Fruit fly (Drosophila melanogaster): Measurements from ENCODE around the gene Trs33.

Gene Trs33

dm6 chr3R:15350993-15351426 is at the start of gene Trs33, which contains the start of gene Tmtc4:
Trs33 (minus strand) TSS chr3R:15350995.
Tmtc4 (plus strand) TSS chr3R:15351225.
- TF ChIP-seq pad (GFP tag; optimal IDR thresholded peaks at IDR 0.05) (peak; percentile 45), CG1620 (GFP tag; optimal IDR thresholded peaks at IDR 0.05) (peak; percentile 31), Clk (GFP tag; optimal IDR thresholded peaks at IDR 0.05) (no peak), cic (GFP tag; optimal IDR thresholded peaks at IDR 0.05) (peak; percentile 27), Crg-1 (GFP tag; optimal IDR thresholded peaks at IDR 0.05) (peak; percentile 0), toe (GFP tag; optimal IDR thresholded peaks at IDR 0.05) (no peak), Mnt (GFP tag; optimal IDR thresholded peaks at IDR 0.05) (peak; percentile 28), Hr96 (GFP tag; optimal IDR thresholded peaks at IDR 0.05) (no peak), tj (GFP tag; optimal IDR thresholded peaks at IDR 0.05) (peak; percentile 40), bab1 (GFP tag; optimal IDR thresholded peaks at IDR 0.05) (peak; percentile 74), CG33017 (tag; optimal IDR thresholded peaks at IDR 0.05) (peak; percentile 38), CG12768 (GFP tag; optimal IDR thresholded peaks at IDR 0.05) (peak; percentile 30), CG14711 (tag; optimal IDR thresholded peaks at IDR 0.05) (peak; percentile 69), CG11617 (GFP tag; optimal IDR thresholded peaks at IDR 0.05) (peak; percentile 72), CG7101 (tag; optimal IDR thresholded peaks at IDR 0.05) (peak; percentile 72)

DNA sequence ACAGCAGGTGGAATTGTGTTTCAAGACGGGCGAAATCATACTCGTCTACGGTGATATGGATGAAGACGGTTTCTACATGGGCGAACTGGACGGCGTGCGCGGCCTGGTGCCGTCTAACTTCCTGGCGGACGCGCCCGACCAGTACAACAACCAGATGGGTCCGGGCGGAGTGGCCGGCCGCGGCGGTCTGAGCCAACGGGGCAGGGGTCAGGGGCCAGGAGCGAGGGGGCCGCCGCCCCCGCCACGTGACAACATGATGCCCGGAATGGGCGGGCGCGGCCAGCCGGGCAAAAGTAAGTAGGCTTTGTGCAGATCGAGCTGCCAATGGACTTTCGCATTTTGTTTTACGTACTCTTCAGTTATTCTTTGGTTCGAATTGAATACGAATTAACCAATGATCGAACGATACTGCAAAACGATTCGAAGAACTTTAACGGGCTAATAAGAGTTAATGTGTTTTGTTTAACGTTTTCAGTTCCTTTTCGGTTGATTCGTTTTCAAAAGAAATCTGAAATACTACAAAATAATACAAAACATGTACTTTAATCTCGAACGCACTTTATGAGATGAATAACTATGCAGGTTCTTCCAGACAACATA is 42.5 kb upstream of the Trs33 start:
- TF ChIP-seq CG14711 (tag; optimal IDR thresholded peaks at IDR 0.05) = no peak
- TF ChIP-seq CG5204 (GFP tag; optimal IDR thresholded peaks at IDR 0.05) = no peak
- TF ChIP-seq cnc (optimal IDR thresholded peaks at IDR 0.05) = no peak
- no peak for TF ChIP-seq Crg-1 (GFP tag; optimal IDR thresholded peaks at IDR 0.05)

- TF ChIP-seq bab1 (GFP tag; optimal IDR thresholded peaks at IDR 0.05) (no peak), CG7101 (tag; optimal IDR thresholded peaks at IDR 0.05) (no peak), cic (GFP tag; optimal IDR thresholded peaks at IDR 0.05) (no peak), CG7045 (GFP tag; optimal IDR thresholded peaks at IDR 0.05) (no peak), Crg-1 (GFP tag; optimal IDR thresholded peaks at IDR 0.05) (no peak), CG12768 (GFP tag; optimal IDR thresholded peaks at IDR 0.05) (no peak), Clk (GFP tag; optimal IDR thresholded peaks at IDR 0.05) (no peak), toe (GFP tag; optimal IDR thresholded peaks at IDR 0.05) (no peak), cnc (optimal IDR thresholded peaks at IDR 0.05) (no peak), Mnt (GFP tag; optimal IDR thresholded peaks at IDR 0.05) (no peak), kay (GFP tag; ENCODE audit: borderline replicate concordance) (no peak), CG33017 (tag; optimal IDR thresholded peaks at IDR 0.05) (no peak)
Measured at dm6 chr3R:15382851-15383250, 32.1 kb upstream of the Trs33 start, which contains the start of gene h-cup. h-cup (minus strand) TSS chr3R:15382951.

DNA sequence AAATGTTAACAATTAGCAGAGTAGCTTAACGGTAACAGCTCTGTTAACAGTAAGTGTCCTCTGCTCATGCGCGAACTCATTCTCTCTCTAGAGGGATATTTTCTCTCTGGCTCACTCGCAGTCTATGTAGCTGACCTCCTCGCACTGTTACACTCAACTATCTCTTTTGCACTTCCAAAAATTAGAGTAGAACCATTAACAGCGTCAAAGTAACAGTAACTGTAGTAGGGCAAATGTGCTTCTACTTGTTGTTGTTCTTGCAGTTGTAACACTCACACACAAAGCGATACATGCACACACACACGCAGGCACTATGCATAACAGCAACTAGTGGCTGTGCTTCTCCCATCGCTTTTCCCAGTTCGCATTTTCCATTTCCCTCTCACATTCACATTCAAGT is 28.3 kb upstream of the Trs33 start:
- TF ChIP-seq pad (GFP tag; optimal IDR thresholded peaks at IDR 0.05) (no peak), Clk (GFP tag; optimal IDR thresholded peaks at IDR 0.05) (no peak), ovo (GFP tag; optimal IDR thresholded peaks at IDR 0.05) (no peak), cic (GFP tag; optimal IDR thresholded peaks at IDR 0.05) (no peak), CG11617 (GFP tag; optimal IDR thresholded peaks at IDR 0.05) (no peak), CG1620 (GFP tag; optimal IDR thresholded peaks at IDR 0.05) (no peak), CG12768 (GFP tag; optimal IDR thresholded peaks at IDR 0.05) (no peak), CG7101 (tag; optimal IDR thresholded peaks at IDR 0.05) (no peak), CG7045 (GFP tag; optimal IDR thresholded peaks at IDR 0.05) (no peak), CG5204 (GFP tag; optimal IDR thresholded peaks at IDR 0.05) (no peak), Hr96 (GFP tag; optimal IDR thresholded peaks at IDR 0.05) (no peak), cnc (optimal IDR thresholded peaks at IDR 0.05) (no peak), Mnt (GFP tag; optimal IDR thresholded peaks at IDR 0.05) (no peak), kay (GFP tag; ENCODE audit: borderline replicate concordance) (no peak), CG33017 (tag; optimal IDR thresholded peaks at IDR 0.05) (no peak), Crg-1 (GFP tag; optimal IDR thresholded peaks at IDR 0.05) (no peak), toe (GFP tag; optimal IDR thresholded peaks at IDR 0.05) (no peak), CG14711 (tag; optimal IDR thresholded peaks at IDR 0.05) (no peak), tj (GFP tag; optimal IDR thresholded peaks at IDR 0.05) (no peak), bab1 (GFP tag; optimal IDR thresholded peaks at IDR 0.05) (no peak)

- TF ChIP-seq CG14711 (tag; optimal IDR thresholded peaks at IDR 0.05) = no peak
- TF ChIP-seq pad (GFP tag; optimal IDR thresholded peaks at IDR 0.05) = no peak
- no peak for TF ChIP-seq Clk (GFP tag; optimal IDR thresholded peaks at IDR 0.05)
- no peak for TF ChIP-seq Hr96 (GFP tag; optimal IDR thresholded peaks at IDR 0.05)
- no peak for TF ChIP-seq CG1620 (GFP tag; optimal IDR thresholded peaks at IDR 0.05)
- TF ChIP-seq CG11617 (GFP tag; optimal IDR thresholded peaks at IDR 0.05) = no peak
Measured at dm6 chr3R:15375470-15375869, 24.7 kb upstream of the Trs33 start.

DNA sequence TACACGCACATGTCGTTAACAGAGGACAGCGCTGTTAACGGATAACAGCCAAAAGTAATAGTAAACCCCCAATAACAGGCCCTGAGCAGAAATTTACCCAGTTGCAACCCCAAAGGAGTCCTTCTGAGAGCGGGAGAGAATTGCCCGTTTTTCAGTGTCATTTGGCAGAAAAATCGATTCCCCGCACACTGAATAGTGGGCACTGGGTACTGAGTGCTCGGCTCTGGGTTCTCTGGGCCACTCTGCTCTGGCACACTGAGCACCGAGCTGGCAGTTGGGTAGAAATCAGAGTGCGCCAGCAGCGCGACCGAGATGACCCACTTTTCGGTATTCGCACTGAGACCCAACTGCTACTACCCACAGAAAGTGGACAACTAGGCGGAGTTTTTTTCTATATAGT is 23.6 kb upstream of the Trs33 start, which contains the start of gene Rbp:
Gene Rbp, plus strand, starts transcription at position 239 of the 400 bp plus-strand sequence.
- TF ChIP-seq CG11617 (GFP tag; optimal IDR thresholded peaks at IDR 0.05) (no peak), ovo (GFP tag; optimal IDR thresholded peaks at IDR 0.05) (no peak), CG12768 (GFP tag; optimal IDR thresholded peaks at IDR 0.05) (no peak), CG33017 (tag; optimal IDR thresholded peaks at IDR 0.05) (no peak), Clk (GFP tag; optimal IDR thresholded peaks at IDR 0.05) (no peak), CG14711 (tag; optimal IDR thresholded peaks at IDR 0.05) (no peak), CG7101 (tag; optimal IDR thresholded peaks at IDR 0.05) (no peak)

- peak; percentile 72 for TF ChIP-seq Hr96 (GFP tag; optimal IDR thresholded peaks at IDR 0.05)
- TF ChIP-seq CG12768 (GFP tag; optimal IDR thresholded peaks at IDR 0.05) = peak; percentile 69
- TF ChIP-seq Clk (GFP tag; optimal IDR thresholded peaks at IDR 0.05) = peak; percentile 37
- peak; percentile 45 for TF ChIP-seq cic (GFP tag; optimal IDR thresholded peaks at IDR 0.05)
- TF ChIP-seq CG7101 (tag; optimal IDR thresholded peaks at IDR 0.05) = peak; percentile 78
- peak; percentile 85 for TF ChIP-seq Crg-1 (GFP tag; optimal IDR thresholded peaks at IDR 0.05)
- peak; percentile 38 for TF ChIP-seq CG1620 (GFP tag; optimal IDR thresholded peaks at IDR 0.05)
- TF ChIP-seq Mnt (GFP tag; optimal IDR thresholded peaks at IDR 0.05) = peak; percentile 73
- peak; percentile 31 for TF ChIP-seq CG11617 (GFP tag; optimal IDR thresholded peaks at IDR 0.05)
- peak; percentile 53 for TF ChIP-seq CG33017 (tag; optimal IDR thresholded peaks at IDR 0.05)
- TF ChIP-seq CG14711 (tag; optimal IDR thresholded peaks at IDR 0.05) = peak; percentile 38
- peak; percentile 42 for TF ChIP-seq CG7045 (GFP tag; optimal IDR thresholded peaks at IDR 0.05)
- no peak for TF ChIP-seq kay (GFP tag; ENCODE audit: borderline replicate concordance)
- TF ChIP-seq cnc (optimal IDR thresholded peaks at IDR 0.05) = no peak
- TF ChIP-seq tj (GFP tag; optimal IDR thresholded peaks at IDR 0.05) = no peak
- no peak for TF ChIP-seq CG5204 (GFP tag; optimal IDR thresholded peaks at IDR 0.05)
- peak; percentile 70 for TF ChIP-seq pad (GFP tag; optimal IDR thresholded peaks at IDR 0.05)
- TF ChIP-seq toe (GFP tag; optimal IDR thresholded peaks at IDR 0.05) = peak; percentile 32
- TF ChIP-seq bab1 (GFP tag; optimal IDR thresholded peaks at IDR 0.05) = peak; percentile 66
- peak; percentile 49 for TF ChIP-seq ovo (GFP tag; optimal IDR thresholded peaks at IDR 0.05)
Measured at dm6 chr3R:15371833-15372232, 21.0 kb upstream of the Trs33 start, which contains the start of the genes Ccm3 and CG6136. Ccm3 (plus strand) TSS chr3R:15371957. CG6136 (minus strand) TSS chr3R:15372212.
